Comparison of ENCODE assay signal across 4 worm cellular contexts in the genomic region with DNA sequence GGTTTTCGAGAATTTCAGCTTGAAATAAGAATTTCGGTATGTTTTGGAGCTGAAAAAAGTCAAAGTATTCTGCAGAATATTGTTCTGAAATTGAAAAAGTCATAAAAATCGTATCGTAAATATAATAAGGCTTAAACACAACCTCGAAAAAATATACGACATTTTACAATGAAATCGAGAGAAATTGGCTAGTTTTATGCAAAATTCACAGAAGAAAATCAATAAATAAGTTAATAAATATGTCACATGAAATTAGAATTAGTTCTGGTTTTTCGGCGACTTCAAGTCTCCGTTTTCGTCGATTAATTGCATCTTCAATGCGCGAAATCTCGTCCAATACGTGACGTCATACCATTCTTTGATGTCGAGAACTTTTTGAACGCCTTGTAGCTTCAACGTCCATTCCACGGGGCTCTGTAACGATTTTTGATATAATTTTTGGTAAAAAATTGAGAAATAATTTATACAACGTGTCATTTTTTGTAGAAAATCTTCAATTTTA.
A peak's percentile ranks its signal among the peaks of the same experiment; 100 is the strongest.
TF ChIP-seq lines count a peak whose summit lies in the region.

A gene (minus strand): TSS at position 51 of the 502 bp plus-strand sequence.

TF ChIP-seq in whole organism, L1 larva, 84 proteins besides CTCF, POLR2A, EP300 and RAD21 (continues in another document):
- TF ChIP-seq nhr-85 (tag; lab: Kevin White, UChicago) (peak; percentile 54), elt-2 (tag; optimal IDR thresholded peaks at IDR 0.05; lab: Kevin White, UChicago) (no peak), nhr-19 (GFP tag; conservative IDR thresholded peaks at IDR 0.05; lab: Robert Waterston, UW) (no peak), pag-3 (tag; optimal IDR thresholded peaks at IDR 0.05; lab: Kevin White, UChicago; ENCODE audit: borderline replicate concordance, insufficient read depth) (no peak), nhr-11 (tag; optimal IDR thresholded peaks at IDR 0.05; lab: Kevin White, UChicago) (no peak), blmp-1 (tag; optimal IDR thresholded peaks at IDR 0.05; lab: Kevin White, UChicago) (peak; percentile 56), nhr-76 (tag; optimal IDR thresholded peaks at IDR 0.05; lab: Kevin White, UChicago) (no peak), nhr-28 (tag; optimal IDR thresholded peaks at IDR 0.05; lab: Kevin White, UChicago) (no peak), F16B12.6 (tag; optimal IDR thresholded peaks at IDR 0.05; lab: Kevin White, UChicago) (no peak), isw-1 (GFP tag; IDR thresholded peaks at IDR 0.05; lab: Robert Waterston, UW) (no peak), efl-1 (optimal IDR thresholded peaks at IDR 0.05; lab: Kevin White, UChicago) (no peak), efl-1 (GFP tag; optimal IDR thresholded peaks at IDR 0.05 in 1 of 2; lab: Kevin White, UChicago) (peak in 1 of 2 experiments; percentile 4), unc-30 (tag; optimal IDR thresholded peaks at IDR 0.05; lab: Kevin White, UChicago) (no peak), ztf-11 (tag; optimal IDR thresholded peaks at IDR 0.05; lab: Kevin White, UChicago) (no peak), fkh-10 (GFP tag; optimal IDR thresholded peaks at IDR 0.05; lab: Kevin White, UChicago) (no peak), Y116A8C.19 (tag; optimal IDR thresholded peaks at IDR 0.05; lab: Kevin White, UChicago; ENCODE audit: borderline replicate concordance) (no peak), lsy-2 (tag; optimal IDR thresholded peaks at IDR 0.05; lab: Kevin White, UChicago) (no peak), unc-86 (tag; optimal IDR thresholded peaks at IDR 0.05; lab: Kevin White, UChicago) (no peak), lin-35 (GFP tag; optimal IDR thresholded peaks at IDR 0.05; lab: Kevin White, UChicago) (no peak), ces-1 (GFP tag; optimal IDR thresholded peaks at IDR 0.05; lab: Kevin White, UChicago) (no peak), unc-130 (tag; optimal IDR thresholded peaks at IDR 0.05; lab: Kevin White, UChicago) (no peak), dsc-1 (tag; optimal IDR thresholded peaks at IDR 0.05; lab: Kevin White, UChicago) (no peak)

TF ChIP-seq in whole organism, L2 larva, 48 proteins besides CTCF, POLR2A, EP300 and RAD21:
- TF ChIP-seq nhr-21 (tag; optimal IDR thresholded peaks at IDR 0.05; lab: Kevin White, UChicago) (no peak), nhr-25 (tag; optimal IDR thresholded peaks at IDR 0.05; lab: Kevin White, UChicago) (peak; percentile 34)

TF ChIP-seq in whole organism, L3 larva, 47 proteins besides CTCF, POLR2A, EP300 and RAD21:
- TF ChIP-seq nhr-23 (tag; optimal IDR thresholded peaks at IDR 0.05; lab: Kevin White, UChicago) (peak; percentile 9), elt-1 (tag; optimal IDR thresholded peaks at IDR 0.05; lab: Kevin White, UChicago) (no peak)

TF ChIP-seq in whole organism, L4 larva, 104 proteins besides CTCF, POLR2A, EP300 and RAD21:
- TF ChIP-seq php-3 (GFP tag; IDR thresholded peaks at IDR 0.05; lab: Robert Waterston, UW), result no peak
- TF ChIP-seq unc-39 (tag; optimal IDR thresholded peaks at IDR 0.05; lab: Kevin White, UChicago), result no peak
- no peak for TF ChIP-seq D1046.2 (GFP tag; IDR thresholded peaks at IDR 0.05; lab: Robert Waterston, UW)
- TF ChIP-seq ceh-28 (tag; optimal IDR thresholded peaks at IDR 0.05; lab: Kevin White, UChicago), result no peak
- no peak for TF ChIP-seq lin-1 (GFP tag; IDR thresholded peaks at IDR 0.05; lab: Robert Waterston, UW)
- peak; percentile 37; the same call in 1 of the 2 replicates for TF ChIP-seq Y48G9A.11 (GFP tag; IDR thresholded peaks at IDR 0.05; lab: Robert Waterston, UW)
- no peak for TF ChIP-seq Y105C5A.15 (GFP tag; IDR thresholded peaks at IDR 0.05; lab: Robert Waterston, UW)
- no peak for TF ChIP-seq jun-1 (tag; optimal IDR thresholded peaks at IDR 0.05; lab: Kevin White, UChicago)
- no peak for TF ChIP-seq snpc-4 (tag; optimal IDR thresholded peaks at IDR 0.05; lab: Kevin White, UChicago)
- no peak for TF ChIP-seq Y75B8A.6 (GFP tag; IDR thresholded peaks at IDR 0.05; lab: Robert Waterston, UW)
- TF ChIP-seq dve-1 (tag; optimal IDR thresholded peaks at IDR 0.05; lab: Kevin White, UChicago; ENCODE audit: insufficient read depth), result no peak
- TF ChIP-seq zip-11 (GFP tag; IDR thresholded peaks at IDR 0.05; lab: Robert Waterston, UW), result no peak
- TF ChIP-seq F10B5.3 (tag; optimal IDR thresholded peaks at IDR 0.05; lab: Kevin White, UChicago), result no peak
- TF ChIP-seq hlh-30 (tag; optimal IDR thresholded peaks at IDR 0.05; lab: Kevin White, UChicago; ENCODE audit: insufficient read depth), result peak; percentile 4
- no peak for TF ChIP-seq lim-7 (GFP tag; IDR thresholded peaks at IDR 0.05; lab: Robert Waterston, UW)
- TF ChIP-seq pqm-1 (tag; optimal IDR thresholded peaks at IDR 0.05; lab: Kevin White, UChicago), result no peak
TF ChIP-seq in whole organism, L4 larva: peak in this region for 2.
